Worm (Caenorhabditis elegans) whole organism, L3 larva: ENCODE data around the gene K07D4.5.

Source experiments
- ZK546.5 ChIP-seq: sonication (generic microtip); optimal IDR thresholded peaks from 2 replicates; lab custom pipeline; 2017; ENCODE audit warnings: missing biosample characterization, missing genetic modification characterization
- ceh-82 ChIP-seq: fragments of 150-350 bp; optimal IDR thresholded peaks from 2 replicates; lab custom pipeline; 2014; ENCODE audit warnings: missing biosample characterization, missing genetic modification characterization
- egl-27 ChIP-seq: sonication (generic microtip); optimal IDR thresholded peaks from 4 replicates; lab custom pipeline; 2017; ENCODE audit warnings: missing biosample characterization, missing genetic modification reagents, missing genetic modification characterization
- eor-1 ChIP-seq, 2 experiments: fragments of 150-350 bp; optimal IDR thresholded peaks; 2 replicates each; lab custom pipeline; 2014 to 2018; ENCODE audit warnings: missing biosample characterization in 2 of 2, missing genetic modification characterization in 2 of 2
- mdl-1 ChIP-seq: fragments of 150-350 bp; optimal IDR thresholded peaks from 2 replicates; lab custom pipeline; 2014; ENCODE audit warnings: missing biosample characterization, missing genetic modification characterization
- nhr-77 ChIP-seq: fragments of 150-350 bp; optimal IDR thresholded peaks from 2 replicates; lab custom pipeline; 2014; ENCODE audit warnings: missing biosample characterization, missing genetic modification characterization
- skn-1 ChIP-seq: fragments of 150-350 bp; optimal IDR thresholded peaks from 2 replicates; lab custom pipeline; 2014; ENCODE audit warnings: missing biosample characterization, missing genetic modification characterization
- snpc-4 ChIP-seq: fragments of 150-350 bp; optimal IDR thresholded peaks from 2 replicates; lab custom pipeline; 2014; ENCODE audit warnings: missing biosample characterization, missing genetic modification characterization

- TF ChIP-seq ceh-82 (no peak), eor-1 (tag; optimal IDR thresholded peaks at IDR 0.05; lab: Kevin White, UChicago) (no peak), mdl-1 (tag; lab: Kevin White, UChicago) (no peak), skn-1 (no peak), snpc-4 (no peak), ZK546.5 (tag; lab: Kevin White, UChicago) (no peak), egl-27 (tag; lab: Kevin White, UChicago) (no peak), nhr-77 (tag; lab: Kevin White, UChicago) (no peak)
These were observed 17.3 kb upstream of the K07D4.5 start for ce11 chrII:4042696-4043095.
